Worm (Caenorhabditis elegans) whole organism, L4 larva: Measurements from ENCODE around the gene F54C4.4.

Experiments
- F44E2.7 ChIP-seq: fragments of 200-800 bp; sonication (Bioruptor generic); IDR thresholded peaks from 2 replicates; pipeline ENCODE4 v2.1.2; 2022; ENCODE audit warnings: missing genetic modification characterization, missing compliant biosample characterization
- F49E8.2 ChIP-seq: sonication (generic microtip); optimal IDR thresholded peaks from 2 replicates; lab custom pipeline; 2016; ENCODE audit warnings: missing compliant biosample characterization, mild to moderate bottlenecking, missing genetic modification characterization, borderline replicate concordance
- Y48G9A.11 ChIP-seq: fragments of 200-800 bp; sonication (Bioruptor generic); IDR thresholded peaks from 2 replicates; pipeline ENCODE4 v1.3.6; 2022; ENCODE audit warnings: missing genetic modification reagents, missing genetic modification characterization, missing compliant biosample characterization
- Y75B8A.6 ChIP-seq: fragments of 200-800 bp; sonication (Bioruptor generic); IDR thresholded peaks from 2 replicates; pipeline ENCODE4 v1.3.6; 2022; ENCODE audit warnings: missing genetic modification reagents, missing genetic modification characterization, missing compliant biosample characterization
- aly-2 ChIP-seq: sonication (generic microtip); optimal IDR thresholded peaks from 2 replicates; lab custom pipeline; 2018; ENCODE audit warnings: missing biosample characterization, missing genetic modification characterization
- ama-1 ChIP-seq: fragments of 150-350 bp; optimal IDR thresholded peaks from 2 replicates; lab custom pipeline; 2014; ENCODE audit warnings: inconsistent platforms, mixed read lengths
- ceh-20 ChIP-seq: fragments of 200-800 bp; sonication (Bioruptor generic); IDR thresholded peaks from 2 replicates; pipeline ENCODE4 v1.3.6; 2022; ENCODE audit warnings: missing genetic modification reagents, missing genetic modification characterization, missing compliant biosample characterization
- ceh-28 ChIP-seq: fragments of 150-350 bp; optimal IDR thresholded peaks from 2 replicates; lab custom pipeline; 2014; ENCODE audit warnings: missing biosample characterization, missing genetic modification reagents, missing genetic modification characterization
- ceh-82 ChIP-seq: sonication (generic microtip); optimal IDR thresholded peaks from 2 replicates; lab custom pipeline; 2017; ENCODE audit warnings: missing biosample characterization, missing genetic modification characterization
- cey-2 ChIP-seq: sonication (generic microtip); optimal IDR thresholded peaks from 3 replicates; lab custom pipeline; 2017; ENCODE audit warnings: missing genetic modification characterization, mild to moderate bottlenecking, missing compliant biosample characterization, antibody characterized with exemption, borderline replicate concordance; ENCODE audit not compliant: insufficient read depth
- daf-16 ChIP-seq, 3 experiments: sonication (generic microtip); optimal IDR thresholded peaks; 2 replicates each; lab custom pipeline; 2016 to 2017; ENCODE audit warnings: missing genetic modification characterization in 3 of 3, missing genetic modification reagents in 3 of 3, mild to moderate bottlenecking in 2 of 3, missing compliant biosample characterization in 2 of 3, missing biosample characterization in 1 of 3, moderate library complexity in 1 of 3
- daf-8 ChIP-seq: fragments of 200-800 bp; sonication (Bioruptor generic); IDR thresholded peaks from 2 replicates; pipeline ENCODE4 v1.3.6; 2022; ENCODE audit warnings: missing genetic modification characterization, missing compliant biosample characterization
- dmd-8 ChIP-seq: fragments of 200-800 bp; sonication (Bioruptor generic); IDR thresholded peaks from 2 replicates; pipeline ENCODE4 v1.3.6; 2022; ENCODE audit warnings: missing genetic modification characterization, missing compliant biosample characterization
- dmd-9 ChIP-seq: fragments of 200-800 bp; sonication (Bioruptor generic); IDR thresholded peaks from 2 replicates; pipeline ENCODE4 v1.3.6; 2022; ENCODE audit warnings: missing genetic modification reagents, missing genetic modification characterization, missing compliant biosample characterization
- dve-1 ChIP-seq: sonication (generic microtip); optimal IDR thresholded peaks from 2 replicates; lab custom pipeline; 2017; ENCODE audit warnings: antibody characterized with exemption, mild to moderate bottlenecking, missing genetic modification characterization, missing compliant biosample characterization; ENCODE audit not compliant: insufficient read depth
- egl-27 ChIP-seq: sonication (generic microtip); optimal IDR thresholded peaks from 3 replicates; lab custom pipeline; 2017; ENCODE audit warnings: missing biosample characterization, missing genetic modification reagents, missing genetic modification characterization
- fkh-10 ChIP-seq: fragments of 150-350 bp; optimal IDR thresholded peaks from 2 replicates; lab custom pipeline; 2014; ENCODE audit warnings: missing biosample characterization, missing genetic modification reagents, missing genetic modification characterization
- hif-1 ChIP-seq, 2 experiments: sonication (generic microtip); optimal IDR thresholded peaks; 2 replicates each; lab custom pipeline; 2016 to 2017; ENCODE audit warnings: missing compliant biosample characterization in 2 of 2, missing genetic modification characterization in 2 of 2, missing genetic modification reagents in 2 of 2, missing genotype in 2 of 2, mild to moderate bottlenecking in 1 of 2
- hlh-11 ChIP-seq: fragments of 200-800 bp; sonication (Bioruptor generic); optimal IDR thresholded peaks from 2 replicates; lab custom pipeline; 2018; ENCODE audit warnings: mild to moderate bottlenecking, missing genetic modification characterization, missing compliant biosample characterization
- hlh-30 ChIP-seq: sonication (generic microtip); optimal IDR thresholded peaks from 2 replicates; lab custom pipeline; 2017; ENCODE audit warnings: antibody characterized with exemption, mild to moderate bottlenecking, missing genetic modification characterization, missing compliant biosample characterization; ENCODE audit not compliant: insufficient read depth
- jun-1 ChIP-seq: fragments of 150-350 bp; optimal IDR thresholded peaks from 2 replicates; lab custom pipeline; 2014; ENCODE audit warnings: missing biosample characterization, missing genetic modification reagents, missing genetic modification characterization
- lin-1 ChIP-seq: fragments of 200-800 bp; sonication (Bioruptor generic); IDR thresholded peaks from 2 replicates; pipeline ENCODE4 v1.3.6; 2022; ENCODE audit warnings: missing genetic modification reagents, missing genetic modification characterization, missing compliant biosample characterization
- lin-13 ChIP-seq: fragments of 150-350 bp; optimal IDR thresholded peaks from 2 replicates; lab custom pipeline; 2014; ENCODE audit warnings: missing biosample characterization, missing genetic modification reagents, missing genetic modification characterization
- lin-38 ChIP-seq: fragments of 200-800 bp; sonication (Bioruptor generic); IDR thresholded peaks from 2 replicates; pipeline ENCODE4 v1.3.6; 2022; ENCODE audit warnings: missing genetic modification reagents, missing genetic modification characterization, missing compliant biosample characterization
- lsy-2 ChIP-seq, 2 experiments: fragments of 150-350 bp in 1 of 2; sonication (generic microtip) in 1 of 2; optimal IDR thresholded peaks; 2 replicates each; lab custom pipeline; 2014 to 2017; ENCODE audit warnings: missing biosample characterization in 2 of 2, missing genetic modification characterization in 2 of 2
- madf-5 ChIP-seq, 2 experiments: fragments of 200-800 bp; sonication (Bioruptor generic); IDR thresholded peaks; 2 replicates each; pipeline ENCODE4 v1.3.6; 2022; ENCODE audit warnings: missing compliant biosample characterization in 2 of 2, missing genetic modification characterization in 2 of 2
- madf-9 ChIP-seq: fragments of 200-800 bp; sonication (Bioruptor generic); conservative IDR thresholded peaks from 2 replicates; pipeline ENCODE4 v1.3.6; 2022; ENCODE audit warnings: missing genetic modification reagents, missing genetic modification characterization, missing compliant biosample characterization
- mdt-29 ChIP-seq: fragments of 200-800 bp; sonication (Bioruptor generic); IDR thresholded peaks from 2 replicates; pipeline ENCODE4 v1.3.6; 2022; ENCODE audit warnings: missing genetic modification reagents, missing genetic modification characterization, missing compliant biosample characterization
- mep-1 ChIP-seq: fragments of 150-350 bp; sonication (generic microtip); optimal IDR thresholded peaks from 3 replicates; lab custom pipeline; 2014; ENCODE audit warnings: missing biosample characterization, missing genetic modification characterization
- mes-2 ChIP-seq: sonication (generic microtip); optimal IDR thresholded peaks from 2 replicates; lab custom pipeline; 2016; ENCODE audit warnings: missing genotype, mild to moderate bottlenecking, missing genetic modification characterization, missing compliant biosample characterization; ENCODE audit not compliant: poor library complexity, severe bottlenecking
- nhr-10 ChIP-seq: fragments of 150-350 bp; optimal IDR thresholded peaks from 2 replicates; lab custom pipeline; 2014; ENCODE audit warnings: missing biosample characterization, missing genetic modification characterization
- nhr-237 ChIP-seq: sonication (generic microtip); optimal IDR thresholded peaks from 2 replicates; lab custom pipeline; 2017; ENCODE audit warnings: missing biosample characterization, missing genetic modification characterization
- nhr-28 ChIP-seq: fragments of 150-350 bp; optimal IDR thresholded peaks from 2 replicates; lab custom pipeline; 2014; ENCODE audit warnings: missing biosample characterization, missing genetic modification characterization
- nhr-41 ChIP-seq: fragments of 200-800 bp; sonication (Bioruptor generic); IDR thresholded peaks from 2 replicates; pipeline ENCODE4 v1.3.6; 2022; ENCODE audit warnings: missing genetic modification reagents, missing genetic modification characterization, missing compliant biosample characterization
- nhr-6 ChIP-seq: fragments of 150-350 bp; optimal IDR thresholded peaks from 2 replicates; lab custom pipeline; 2014; ENCODE audit warnings: missing biosample characterization, missing genetic modification characterization
- nhr-77 ChIP-seq: fragments of 150-350 bp; optimal IDR thresholded peaks from 2 replicates; lab custom pipeline; 2014; ENCODE audit warnings: missing biosample characterization, missing genetic modification characterization
- pha-4 ChIP-seq, 2 experiments: fragments of 150-350 bp in 1 of 2; fragments of 200-800 bp in 1 of 2; sonication (Bioruptor generic) in 1 of 2; IDR thresholded peaks in 1 of 2; optimal IDR thresholded peaks in 1 of 2; 2 replicates each; pipeline versions ENCODE4 v1.3.6 to Lab custom; 2014 to 2022; ENCODE audit warnings: missing genetic modification characterization in 2 of 2, missing genetic modification reagents in 2 of 2, missing biosample characterization in 1 of 2, missing compliant biosample characterization in 1 of 2
- rbr-2 ChIP-seq: sonication (generic microtip); optimal IDR thresholded peaks from 2 replicates; lab custom pipeline; 2016; ENCODE audit warnings: missing genotype, missing genetic modification characterization, missing compliant biosample characterization
- saeg-2 ChIP-seq: fragments of 200-800 bp; sonication (Bioruptor generic); IDR thresholded peaks from 2 replicates; pipeline ENCODE4 v1.3.6; 2022; ENCODE audit warnings: missing genetic modification reagents, missing genetic modification characterization, missing compliant biosample characterization
- set-16 ChIP-seq: fragments of 200-800 bp; sonication (Bioruptor generic); IDR thresholded peaks from 2 replicates; pipeline ENCODE4 v1.3.6; 2022; ENCODE audit warnings: missing genetic modification reagents, missing genetic modification characterization, missing compliant biosample characterization
- snpc-4 ChIP-seq: fragments of 150-350 bp; optimal IDR thresholded peaks from 2 replicates; lab custom pipeline; 2014; ENCODE audit warnings: missing biosample characterization, missing genetic modification characterization
- spr-1 ChIP-seq: sonication (generic microtip); optimal IDR thresholded peaks from 2 replicates; lab custom pipeline; 2016; ENCODE audit warnings: mild to moderate bottlenecking, missing genetic modification characterization, missing compliant biosample characterization
- tag-97 ChIP-seq: fragments of 200-800 bp; sonication (Bioruptor generic); IDR thresholded peaks from 2 replicates; pipeline ENCODE4 v1.3.6; 2022; ENCODE audit warnings: missing genetic modification characterization, missing compliant biosample characterization
- unc-130 ChIP-seq: sonication (generic microtip); optimal IDR thresholded peaks from 2 replicates; lab custom pipeline; 2016; ENCODE audit warnings: missing genetic modification reagents, missing genetic modification characterization, missing compliant biosample characterization
- unc-62 ChIP-seq, 3 experiments: fragments of 150-350 bp in 1 of 3; sonication (generic microtip); optimal IDR thresholded peaks in 2 of 3; peaks in 1 of 3; 1 replicate in 1 of 3; 2 replicates in 2 of 3; lab custom pipeline; 2014 to 2017; ENCODE audit warnings: missing biosample characterization in 3 of 3, missing genetic modification characterization in 3 of 3, missing genetic modification reagents in 3 of 3, missing genotype in 1 of 3
- zip-11 ChIP-seq: fragments of 200-800 bp; sonication (Bioruptor generic); IDR thresholded peaks from 2 replicates; pipeline ENCODE4 v1.3.6; 2022; ENCODE audit warnings: missing genetic modification characterization, missing compliant biosample characterization
- ztf-11 ChIP-seq: fragments of 150-350 bp; optimal IDR thresholded peaks from 2 replicates; lab custom pipeline; 2014; ENCODE audit warnings: missing biosample characterization, missing genetic modification characterization

F54C4.4 gene

ce11 chrIII:89155-89554 lies 2.0 kb upstream of the F54C4.4 start (continued):
- peak; percentile 47; the same call in 1 of the 2 replicates for TF ChIP-seq lin-1
- TF ChIP-seq set-16 = no peak
- TF ChIP-seq nhr-28 = no peak
- TF ChIP-seq hif-1 (tag; optimal IDR thresholded peaks at IDR 0.05; lab: Kevin White, UChicago) = no peak
- no peak for TF ChIP-seq nhr-41 (GFP tag; lab: Robert Waterston, UW)
- TF ChIP-seq ceh-20 (GFP tag; lab: Robert Waterston, UW) = 0 out of 2 replicates have a peak, but pooled peaks have one; percentile 44
- no peak for TF ChIP-seq mdt-29 (GFP tag; lab: Robert Waterston, UW)
- 0 out of 2 replicates have a peak, but pooled peaks have one; percentile 52 for TF ChIP-seq saeg-2 (GFP tag; lab: Robert Waterston, UW)
- no peak for TF ChIP-seq snpc-4
- TF ChIP-seq tag-97 (GFP tag; lab: Robert Waterston, UW) = no peak
- TF ChIP-seq zip-11 (GFP tag; lab: Robert Waterston, UW) = no peak
- peak; percentile 26 for TF ChIP-seq spr-1 (tag; lab: Kevin White, UChicago)
- TF ChIP-seq pha-4 (GFP tag; IDR thresholded peaks at IDR 0.05; lab: Robert Waterston, UW) = peak; percentile 87
- no peak for TF ChIP-seq pha-4 (tag; optimal IDR thresholded peaks at IDR 0.05; lab: Kevin White, UChicago)
- TF ChIP-seq egl-27 = no peak
- peak; percentile 69 for TF ChIP-seq mep-1 (tag; lab: Kevin White, UChicago)
- 0 out of 2 replicates have a peak, but pooled peaks have one; percentile 60 for TF ChIP-seq madf-9
- TF ChIP-seq, all 104 proteins: peak for 54

ce11 chrIII:86316-86715 lies 865 bp downstream of the F54C4.4 start, which contains the start of gene attf-3:
TSS of gene attf-3 (minus strand) at chrIII:86384.
- TF ChIP-seq lsy-2 (tag; optimal IDR thresholded peaks at IDR 0.05; lab: Kevin White, UChicago) = peak in 1 of 2 experiments; percentile 87
- TF ChIP-seq daf-8 (GFP tag; lab: Robert Waterston, UW) = no peak
- peak in 1 of 2 experiments; percentile 11 for TF ChIP-seq daf-16 (GFP tag; optimal IDR thresholded peaks at IDR 0.05; lab: Kevin White, UChicago)
- peak; percentile 78 for TF ChIP-seq daf-16 (tag; optimal IDR thresholded peaks at IDR 0.05; lab: Kevin White, UChicago)
- peak; percentile 96 for TF ChIP-seq Y48G9A.11 (GFP tag; lab: Robert Waterston, UW)
- peak; percentile 39 for TF ChIP-seq rbr-2 (tag; lab: Kevin White, UChicago)
- TF ChIP-seq dve-1 (tag; lab: Kevin White, UChicago) = peak; percentile 63
- TF ChIP-seq fkh-10 (GFP tag; lab: Kevin White, UChicago) = peak; percentile 65
- TF ChIP-seq hlh-30 (tag; lab: Kevin White, UChicago) = peak; percentile 63
- no peak for TF ChIP-seq ztf-11 (tag; lab: Kevin White, UChicago)
- peak; percentile 32 for TF ChIP-seq hlh-11 (tag; lab: Kevin White, UChicago)
- TF ChIP-seq F44E2.7 (GFP tag; lab: Robert Waterston, UW) = no peak
- no peak for TF ChIP-seq dmd-9 (GFP tag; lab: Robert Waterston, UW)
- TF ChIP-seq mdt-29 (GFP tag; lab: Robert Waterston, UW) = no peak
- TF ChIP-seq mep-1 (tag; lab: Kevin White, UChicago) = peak; percentile 60
- TF ChIP-seq F49E8.2 (tag; lab: Kevin White, UChicago) = no peak
- no peak for TF ChIP-seq nhr-10 (tag; lab: Kevin White, UChicago)
- TF ChIP-seq ceh-82 (tag; lab: Kevin White, UChicago) = no peak
- TF ChIP-seq dmd-8 = no peak
- peak; percentile 52 for TF ChIP-seq lin-38 (GFP tag; lab: Robert Waterston, UW)
- TF ChIP-seq Y75B8A.6 (GFP tag; lab: Robert Waterston, UW) = no peak
- peak; percentile 74 for TF ChIP-seq mes-2 (tag; lab: Kevin White, UChicago)
- TF ChIP-seq unc-62 (GFP tag; optimal IDR thresholded peaks at IDR 0.05 in 1 of 2; lab: Kevin White, UChicago) = peak in 1 of 2 experiments; percentile 39
- TF ChIP-seq unc-62 (tag; optimal IDR thresholded peaks at IDR 0.05; lab: Kevin White, UChicago) = no peak
- TF ChIP-seq lin-13 (GFP tag; lab: Kevin White, UChicago) = peak; percentile 85
- TF ChIP-seq aly-2 (tag; lab: Kevin White, UChicago) = no peak
- TF ChIP-seq hif-1 (tag; optimal IDR thresholded peaks at IDR 0.05; lab: Kevin White, UChicago) = no peak
- no peak for TF ChIP-seq egl-27
- no peak for TF ChIP-seq jun-1 (tag; lab: Kevin White, UChicago)
- TF ChIP-seq nhr-6 (tag; lab: Kevin White, UChicago) = peak; percentile 40
- TF ChIP-seq nhr-77 (tag; lab: Kevin White, UChicago) = peak; percentile 9
- peak; percentile 16 for TF ChIP-seq nhr-28
- peak; percentile 81 for TF ChIP-seq unc-130 (GFP tag; lab: Kevin White, UChicago)
- TF ChIP-seq ceh-28 (tag; lab: Kevin White, UChicago) = no peak
- TF ChIP-seq nhr-237 = no peak
- no peak for TF ChIP-seq madf-9
- no peak for TF ChIP-seq ama-1
- no peak for TF ChIP-seq cey-2
- no peak for TF ChIP-seq madf-5 (GFP tag; IDR thresholded peaks at IDR 0.05; lab: Robert Waterston, UW)
